Worm (Caenorhabditis elegans) whole organism, L3 larva: ENCODE measurements around the gene spn-4.

Source experiments
- aly-2 ChIP-seq: fragments of 150-350 bp; optimal IDR thresholded peaks from 2 replicates; lab custom pipeline; 2014; ENCODE audit warnings: missing biosample characterization, missing genetic modification characterization
- ama-1 ChIP-seq: fragments of 150-350 bp; optimal IDR thresholded peaks from 2 replicates; lab custom pipeline; 2018
- egl-27 ChIP-seq: sonication (generic microtip); optimal IDR thresholded peaks from 4 replicates; lab custom pipeline; 2017; ENCODE audit warnings: missing biosample characterization, missing genetic modification reagents, missing genetic modification characterization
- fkh-10 ChIP-seq: sonication (generic microtip); optimal IDR thresholded peaks from 2 replicates; lab custom pipeline; 2017; ENCODE audit warnings: missing biosample characterization, missing genetic modification reagents, missing genetic modification characterization
- mdl-1 ChIP-seq: fragments of 150-350 bp; optimal IDR thresholded peaks from 2 replicates; lab custom pipeline; 2014; ENCODE audit warnings: missing biosample characterization, missing genetic modification characterization
- nhr-76 ChIP-seq: fragments of 150-350 bp; sonication (generic microtip); optimal IDR thresholded peaks from 5 replicates; lab custom pipeline; 2014; ENCODE audit warnings: missing biosample characterization, missing genetic modification characterization
- skn-1 ChIP-seq: fragments of 150-350 bp; optimal IDR thresholded peaks from 2 replicates; lab custom pipeline; 2014; ENCODE audit warnings: missing biosample characterization, missing genetic modification characterization
- tbx-2 ChIP-seq: sonication (generic microtip); optimal IDR thresholded peaks from 2 replicates; lab custom pipeline; 2016; ENCODE audit warnings: mild to moderate bottlenecking, missing genetic modification characterization, missing compliant biosample characterization
- ztf-4 ChIP-seq: fragments of 150-350 bp; optimal IDR thresholded peaks from 2 replicates; lab custom pipeline; 2014; ENCODE audit warnings: missing biosample characterization, missing genetic modification characterization

DNA sequence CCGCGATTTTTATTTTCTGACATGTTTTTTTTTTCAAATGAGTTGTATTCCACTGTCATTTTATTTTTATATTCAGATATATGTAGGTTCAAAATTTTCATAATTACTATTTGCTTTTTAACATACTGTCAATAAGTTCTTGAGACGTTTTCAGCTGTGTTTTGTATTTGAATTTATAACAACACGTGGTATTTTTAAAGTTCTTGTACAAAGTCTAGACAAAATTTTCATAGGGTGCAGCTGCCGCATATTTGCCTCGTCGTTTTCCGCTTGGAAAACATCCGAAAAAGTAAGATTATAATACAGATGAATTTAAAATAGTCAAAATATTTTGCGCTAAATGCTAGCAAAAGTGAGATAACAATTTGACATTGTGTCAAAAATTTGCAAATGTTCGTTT is 44.1 kb upstream of the spn-4 start, which contains the start of gene dmsr-15:
- no peak for TF ChIP-seq nhr-76
- TF ChIP-seq fkh-10 (GFP tag; lab: Kevin White, UChicago): no peak
- no peak for TF ChIP-seq aly-2
- no peak for TF ChIP-seq skn-1 (tag; lab: Kevin White, UChicago)
- TF ChIP-seq ama-1 (lab: Kevin White, UChicago): no peak
- TF ChIP-seq egl-27 (tag; lab: Kevin White, UChicago): no peak
- TF ChIP-seq mdl-1 (tag; lab: Kevin White, UChicago): no peak
- no peak for TF ChIP-seq ztf-4 (tag; lab: Kevin White, UChicago)
- no peak for TF ChIP-seq tbx-2
